Worm (Caenorhabditis elegans) whole organism, L2 larva: Measurements from ENCODE around the gene szy-2.
A peak's percentile ranks its signal among the peaks of the same experiment; 100 is the strongest.

ENCODE experiments used
- Y55F3AM.14 ChIP-seq: fragments of 200-800 bp; sonication (Bioruptor generic); optimal IDR thresholded peaks from 2 replicates; lab custom pipeline; 2018; ENCODE audit warnings: mild to moderate bottlenecking, missing genetic modification characterization, missing compliant biosample characterization
- alr-1 ChIP-seq: fragments of 150-350 bp; optimal IDR thresholded peaks from 2 replicates; lab custom pipeline; 2014; ENCODE audit warnings: missing biosample characterization, missing genetic modification characterization
- blmp-1 ChIP-seq: sonication (generic microtip); optimal IDR thresholded peaks from 2 replicates; lab custom pipeline; 2017; ENCODE audit warnings: missing genetic modification characterization, mild to moderate bottlenecking, missing compliant biosample characterization, antibody characterized with exemption, moderate library complexity; ENCODE audit not compliant: insufficient read depth
- crh-2 ChIP-seq: sonication (generic microtip); optimal IDR thresholded peaks from 2 replicates; lab custom pipeline; 2017; ENCODE audit warnings: missing biosample characterization, missing genetic modification characterization
- dmd-4 ChIP-seq: sonication (generic microtip); optimal IDR thresholded peaks from 2 replicates; lab custom pipeline; 2017; ENCODE audit warnings: missing biosample characterization, missing genetic modification characterization
- egl-27 ChIP-seq: sonication (generic microtip); optimal IDR thresholded peaks from 3 replicates; lab custom pipeline; 2017; ENCODE audit warnings: missing biosample characterization, missing genetic modification reagents, missing genetic modification characterization
- elt-1 ChIP-seq: fragments of 150-350 bp; optimal IDR thresholded peaks from 2 replicates; lab custom pipeline; 2014; ENCODE audit warnings: missing biosample characterization, missing genetic modification characterization
- fos-1 ChIP-seq: fragments of 150-350 bp; optimal IDR thresholded peaks from 2 replicates; lab custom pipeline; 2014; ENCODE audit warnings: missing biosample characterization, missing genetic modification characterization
- gmeb-1 ChIP-seq: fragments of 150-350 bp; optimal IDR thresholded peaks from 2 replicates; lab custom pipeline; 2014; ENCODE audit warnings: missing biosample characterization, missing genetic modification characterization
- lin-11 ChIP-seq: fragments of 150-350 bp; sonication (generic microtip); optimal IDR thresholded peaks from 2 replicates; lab custom pipeline; 2014; ENCODE audit warnings: missing biosample characterization, missing genetic modification characterization, inconsistent platforms, mixed read lengths
- lin-39 ChIP-seq: fragments of 150-350 bp; optimal IDR thresholded peaks from 2 replicates; lab custom pipeline; 2014; ENCODE audit warnings: missing biosample characterization, missing genetic modification reagents, missing genetic modification characterization
- lsy-2 ChIP-seq, 2 experiments: fragments of 150-350 bp in 1 of 2; sonication (generic microtip) in 1 of 2; optimal IDR thresholded peaks; 2 replicates each; lab custom pipeline; 2014 to 2017; ENCODE audit warnings: missing biosample characterization in 2 of 2, missing genetic modification characterization in 2 of 2
- mab-5 ChIP-seq: fragments of 150-350 bp; optimal IDR thresholded peaks from 2 replicates; lab custom pipeline; 2014; ENCODE audit warnings: missing biosample characterization, missing genetic modification characterization
- mbf-1 ChIP-seq: sonication (generic microtip); optimal IDR thresholded peaks from 2 replicates; lab custom pipeline; 2017; ENCODE audit warnings: missing biosample characterization, missing genetic modification characterization
- mdl-1 ChIP-seq, 2 experiments: fragments of 150-350 bp in 1 of 2; sonication (generic microtip) in 1 of 2; optimal IDR thresholded peaks; 2 replicates each; lab custom pipeline; 2017; ENCODE audit warnings: missing biosample characterization in 2 of 2, missing genetic modification characterization in 2 of 2
- nhr-11 ChIP-seq: fragments of 150-350 bp; optimal IDR thresholded peaks from 2 replicates; lab custom pipeline; 2014; ENCODE audit warnings: missing biosample characterization, missing genetic modification characterization
- nhr-12 ChIP-seq: fragments of 150-350 bp; optimal IDR thresholded peaks from 2 replicates; lab custom pipeline; 2014; ENCODE audit warnings: missing biosample characterization, missing genetic modification characterization
- nhr-129 ChIP-seq: fragments of 150-350 bp; optimal IDR thresholded peaks from 2 replicates; lab custom pipeline; 2014; ENCODE audit warnings: missing biosample characterization, missing genetic modification characterization
- nhr-21 ChIP-seq: fragments of 150-350 bp; optimal IDR thresholded peaks from 2 replicates; lab custom pipeline; 2014; ENCODE audit warnings: missing biosample characterization, missing genetic modification characterization
- nhr-23 ChIP-seq: fragments of 150-350 bp; optimal IDR thresholded peaks from 2 replicates; lab custom pipeline; 2014; ENCODE audit warnings: missing biosample characterization, missing genetic modification reagents, missing genetic modification characterization
- nhr-237 ChIP-seq: fragments of 150-350 bp; optimal IDR thresholded peaks from 2 replicates; lab custom pipeline; 2014; ENCODE audit warnings: missing biosample characterization, missing genetic modification characterization
- nhr-25 ChIP-seq: fragments of 150-350 bp; sonication (generic microtip); optimal IDR thresholded peaks from 3 replicates; lab custom pipeline; 2014; ENCODE audit warnings: missing biosample characterization, missing genetic modification characterization
- nhr-6 ChIP-seq: fragments of 150-350 bp; optimal IDR thresholded peaks from 2 replicates; lab custom pipeline; 2014; ENCODE audit warnings: missing biosample characterization, missing genetic modification characterization
- sem-4 ChIP-seq: fragments of 150-350 bp; optimal IDR thresholded peaks from 2 replicates; lab custom pipeline; 2014; ENCODE audit warnings: missing biosample characterization, missing genetic modification reagents, missing genetic modification characterization
- skn-1 ChIP-seq: sonication (generic microtip); optimal IDR thresholded peaks from 2 replicates; lab custom pipeline; 2017; ENCODE audit warnings: missing biosample characterization, missing genetic modification characterization
- sma-3 ChIP-seq: sonication (generic microtip); optimal IDR thresholded peaks from 2 replicates; lab custom pipeline; 2016; ENCODE audit warnings: missing genetic modification reagents, missing genetic modification characterization, missing compliant biosample characterization
- sma-9 ChIP-seq, 2 experiments: fragments of 150-350 bp in 1 of 2; sonication (generic microtip) in 1 of 2; optimal IDR thresholded peaks; 2 replicates each; lab custom pipeline; 2014 to 2016; ENCODE audit warnings: missing genetic modification characterization in 2 of 2, mild to moderate bottlenecking in 1 of 2, missing biosample characterization in 1 of 2, missing compliant biosample characterization in 1 of 2, missing genetic modification reagents in 1 of 2, moderate library complexity in 1 of 2
- snpc-4 ChIP-seq: fragments of 150-350 bp; optimal IDR thresholded peaks from 2 replicates; lab custom pipeline; 2014; ENCODE audit warnings: missing biosample characterization, missing genetic modification characterization
- unc-39 ChIP-seq: fragments of 150-350 bp; optimal IDR thresholded peaks from 2 replicates; lab custom pipeline; 2014; ENCODE audit warnings: missing biosample characterization, missing genetic modification characterization
- unc-55 ChIP-seq: fragments of 150-350 bp; sonication (generic microtip); optimal IDR thresholded peaks from 3 replicates; lab custom pipeline; 2014; ENCODE audit warnings: missing biosample characterization, missing genetic modification reagents, missing genetic modification characterization
- unc-62 ChIP-seq: fragments of 150-350 bp; optimal IDR thresholded peaks from 2 replicates; lab custom pipeline; 2014; ENCODE audit warnings: missing biosample characterization, missing genetic modification reagents, missing genetic modification characterization
- zag-1 ChIP-seq: fragments of 150-350 bp; optimal IDR thresholded peaks from 2 replicates; lab custom pipeline; 2014; ENCODE audit warnings: missing biosample characterization, missing genetic modification characterization
- ztf-11 ChIP-seq: sonication (generic microtip); optimal IDR thresholded peaks from 2 replicates; lab custom pipeline; 2017; ENCODE audit warnings: missing biosample characterization, missing genetic modification characterization
- ztf-4 ChIP-seq: fragments of 150-350 bp; optimal IDR thresholded peaks from 2 replicates; lab custom pipeline; 2014; ENCODE audit warnings: missing biosample characterization, missing genetic modification characterization

The szy-2 gene

ce11 chrIII:5371226-5371926, at the start of gene szy-2:
szy-2 (minus strand) TSS chrIII:5371276.
- TF ChIP-seq unc-55 (GFP tag; lab: Kevin White, UChicago) (peak; percentile 92), mab-5 (tag; lab: Kevin White, UChicago) (peak; percentile 22), nhr-23 (tag; lab: Kevin White, UChicago) (no peak)
- TF ChIP-seq, all 48 proteins: peak for 2

- TF ChIP-seq nhr-129 (tag; lab: Kevin White, UChicago) (no peak), snpc-4 (tag; lab: Kevin White, UChicago) (no peak), fos-1 (tag; lab: Kevin White, UChicago) (peak; percentile 26)
- TF ChIP-seq, all 48 proteins: peak for 1
Measured at ce11 chrIII:5420276-5420675, 49.2 kb upstream of the szy-2 start.

- peak; percentile 63 for TF ChIP-seq blmp-1 (tag; lab: Kevin White, UChicago)
- no peak for TF ChIP-seq egl-27 (tag; lab: Kevin White, UChicago)
- TF ChIP-seq crh-2 = no peak
- no peak for TF ChIP-seq snpc-4 (tag; lab: Kevin White, UChicago)
- TF ChIP-seq mbf-1 = no peak
- TF ChIP-seq nhr-12 = no peak
Measured at ce11 chrIII:5419527-5419926, 48.5 kb upstream of the szy-2 start.

ce11 chrIII:5417921-5418320, 46.8 kb upstream of the szy-2 start:
- no peak for TF ChIP-seq skn-1 (tag; lab: Kevin White, UChicago)
- TF ChIP-seq nhr-25 (tag; lab: Kevin White, UChicago) = no peak
- no peak for TF ChIP-seq mdl-1 (tag; optimal IDR thresholded peaks at IDR 0.05; lab: Kevin White, UChicago)
- TF ChIP-seq elt-1 (tag; lab: Kevin White, UChicago) = no peak
- no peak for TF ChIP-seq sem-4
- TF ChIP-seq sma-9 (GFP tag; optimal IDR thresholded peaks at IDR 0.05; lab: Kevin White, UChicago) = peak; percentile 35
- TF ChIP-seq sma-9 (tag; optimal IDR thresholded peaks at IDR 0.05; lab: Kevin White, UChicago) = no peak
- no peak for TF ChIP-seq ztf-4 (tag; lab: Kevin White, UChicago)
- TF ChIP-seq Y55F3AM.14 (GFP tag; lab: Kevin White, UChicago) = no peak
- TF ChIP-seq nhr-21 (tag; lab: Kevin White, UChicago) = no peak
- peak; percentile 23 for TF ChIP-seq nhr-129 (tag; lab: Kevin White, UChicago)
- TF ChIP-seq zag-1 (tag; lab: Kevin White, UChicago) = no peak
- peak in 1 of 2 experiments; percentile 25 for TF ChIP-seq lsy-2 (tag; optimal IDR thresholded peaks at IDR 0.05; lab: Kevin White, UChicago)
- TF ChIP-seq nhr-12 = no peak
- no peak for TF ChIP-seq lin-39 (tag; lab: Kevin White, UChicago)
- no peak for TF ChIP-seq lin-11 (tag; lab: Kevin White, UChicago)
- no peak for TF ChIP-seq blmp-1 (tag; lab: Kevin White, UChicago)

- TF ChIP-seq unc-55 (GFP tag; lab: Kevin White, UChicago) = no peak
- TF ChIP-seq sma-3 (GFP tag; lab: Kevin White, UChicago) = no peak
- no peak for TF ChIP-seq elt-1 (tag; lab: Kevin White, UChicago)
- TF ChIP-seq, all 48 proteins: peak for 0
Measured at ce11 chrIII:5413680-5414079, 42.6 kb upstream of the szy-2 start, which contains the start of gene grl-22. grl-22 (minus strand) TSS chrIII:5414011.

ce11 chrIII:5407588-5407987, 36.5 kb upstream of the szy-2 start, which contains the start of gene W03A5.1:
W03A5.1 (plus strand) TSS chrIII:5407888.
- TF ChIP-seq skn-1 (tag; lab: Kevin White, UChicago) = no peak
- no peak for TF ChIP-seq unc-39 (tag; lab: Kevin White, UChicago)
- TF ChIP-seq ztf-4 (tag; lab: Kevin White, UChicago) = no peak
- TF ChIP-seq lsy-2 (tag; optimal IDR thresholded peaks at IDR 0.05; lab: Kevin White, UChicago) = no peak
- no peak for TF ChIP-seq fos-1 (tag; lab: Kevin White, UChicago)
- TF ChIP-seq mdl-1 (tag; optimal IDR thresholded peaks at IDR 0.05; lab: Kevin White, UChicago) = no peak
- TF ChIP-seq nhr-6 (tag; lab: Kevin White, UChicago) = no peak
- no peak for TF ChIP-seq gmeb-1 (tag; lab: Kevin White, UChicago)
- no peak for TF ChIP-seq dmd-4 (tag; lab: Kevin White, UChicago)
- TF ChIP-seq ztf-11 (tag; lab: Kevin White, UChicago) = no peak
- TF ChIP-seq mbf-1 = no peak
- no peak for TF ChIP-seq alr-1 (tag; lab: Kevin White, UChicago)
- no peak for TF ChIP-seq sma-3 (GFP tag; lab: Kevin White, UChicago)
- no peak for TF ChIP-seq nhr-237 (tag; lab: Kevin White, UChicago)
- no peak for TF ChIP-seq unc-62 (GFP tag; lab: Kevin White, UChicago)
- no peak for TF ChIP-seq nhr-23 (tag; lab: Kevin White, UChicago)
- TF ChIP-seq nhr-11 (tag; lab: Kevin White, UChicago) = no peak
- TF ChIP-seq snpc-4 (tag; lab: Kevin White, UChicago) = no peak
- no peak for TF ChIP-seq elt-1 (tag; lab: Kevin White, UChicago)
- no peak for TF ChIP-seq egl-27 (tag; lab: Kevin White, UChicago)
